Worm (Caenorhabditis elegans) whole organism, late embryonic: ENCODE data around the gene daf-9.

ENCODE experiments used
- ceh-30 ChIP-seq: fragments of 150-350 bp; optimal IDR thresholded peaks from 2 replicates; lab custom pipeline; 2014; ENCODE audit warnings: missing biosample characterization, missing genetic modification characterization
- zip-5 ChIP-seq: sonication (generic microtip); optimal IDR thresholded peaks from 2 replicates; lab custom pipeline; 2016; ENCODE audit warnings: missing genetic modification characterization, missing compliant biosample characterization

- no peak for TF ChIP-seq ceh-30 (tag; lab: Kevin White, UChicago)
- TF ChIP-seq zip-5 (tag; lab: Kevin White, UChicago): no peak
Observed at ce11 chrX:6162037-6162436, 34.7 kb upstream of the daf-9 start.
